Worm (Caenorhabditis elegans): Measurements from ENCODE around the gene ndx-9.

The ndx-9 gene

DNA sequence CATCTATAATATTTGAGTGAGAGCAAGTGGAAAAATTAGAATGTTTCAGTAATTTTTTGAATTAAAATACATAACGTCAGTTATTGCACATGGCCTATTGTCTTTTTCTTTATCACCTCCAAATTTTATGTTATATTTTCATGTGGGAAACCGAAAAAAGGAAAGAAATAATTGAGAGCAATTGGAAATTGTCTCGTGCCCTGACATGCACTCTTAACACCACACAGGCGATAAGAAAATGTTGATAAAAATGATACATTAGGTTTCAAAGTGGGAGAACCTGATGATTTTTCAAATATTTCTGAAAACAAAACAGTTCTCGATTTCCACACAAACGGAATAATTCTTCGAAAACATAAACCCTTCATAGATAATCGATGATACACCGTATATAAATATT is 4.1 kb upstream of the ndx-9 start, which contains the start of gene F13H10.3:
F13H10.3 (minus strand) TSS at position 73 of the 400 bp plus-strand sequence.
- TF ChIP-seq sox-2 (GFP tag; IDR thresholded peaks at IDR 0.05) (no peak), ama-1 (optimal IDR thresholded peaks at IDR 0.05) (no peak), pax-1 (tag; optimal IDR thresholded peaks at IDR 0.05) (no peak), ztf-16 (tag; optimal IDR thresholded peaks at IDR 0.05) (no peak), elt-2 (tag; optimal IDR thresholded peaks at IDR 0.05) (peak; percentile 25), F13H6.1 (tag; optimal IDR thresholded peaks at IDR 0.05) (no peak)

DNA sequence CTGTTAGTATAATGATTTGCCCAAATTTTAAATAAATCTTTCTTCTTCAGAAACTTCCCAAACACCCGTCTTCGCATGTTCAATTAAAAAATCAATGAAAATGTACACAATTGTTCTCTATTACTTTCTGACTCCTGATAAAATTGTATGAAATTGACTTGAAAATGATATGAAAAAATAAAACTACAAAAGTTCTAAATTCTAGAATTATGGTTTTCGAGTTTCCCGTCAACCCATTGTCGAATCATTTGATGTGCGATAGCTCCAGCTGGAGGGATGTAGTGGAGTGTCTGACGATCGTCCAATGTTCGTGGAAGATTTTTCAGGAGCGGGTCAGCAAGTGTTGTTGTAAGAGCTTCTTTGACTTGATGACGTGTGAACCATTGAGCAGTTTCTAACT is 1.9 kb downstream of the ndx-9 start:
- TF ChIP-seq syd-9 (tag; optimal IDR thresholded peaks at IDR 0.05) (no peak), sdc-2 (tag; optimal IDR thresholded peaks at IDR 0.05) (no peak), ceh-30 (tag; optimal IDR thresholded peaks at IDR 0.05) (no peak), ref-2 (tag; optimal IDR thresholded peaks at IDR 0.05) (no peak), ttx-3 (tag; optimal IDR thresholded peaks at IDR 0.05) (no peak), zip-5 (tag; optimal IDR thresholded peaks at IDR 0.05) (no peak), hlh-30 (tag; optimal IDR thresholded peaks at IDR 0.05; ENCODE audit: insufficient read depth) (no peak), ceh-18 (tag; optimal IDR thresholded peaks at IDR 0.05) (no peak), odd-2 (tag; optimal IDR thresholded peaks at IDR 0.05) (no peak), C08G9.2 (tag; optimal IDR thresholded peaks at IDR 0.05) (no peak), K02D7.2 (tag; optimal IDR thresholded peaks at IDR 0.05) (no peak), ceh-19 (GFP tag; optimal IDR thresholded peaks at IDR 0.05) (no peak), npax-4 (tag; optimal IDR thresholded peaks at IDR 0.05) (no peak), ceh-45 (GFP tag; IDR thresholded peaks at IDR 0.05) (no peak), nhr-11 (tag; optimal IDR thresholded peaks at IDR 0.05) (no peak), elt-2 (tag; optimal IDR thresholded peaks at IDR 0.05) (no peak), gmeb-2 (tag; optimal IDR thresholded peaks at IDR 0.05) (no peak), nfya-1 (tag; optimal IDR thresholded peaks at IDR 0.05) (no peak), che-1 (tag; optimal IDR thresholded peaks at IDR 0.05) (no peak)

DNA sequence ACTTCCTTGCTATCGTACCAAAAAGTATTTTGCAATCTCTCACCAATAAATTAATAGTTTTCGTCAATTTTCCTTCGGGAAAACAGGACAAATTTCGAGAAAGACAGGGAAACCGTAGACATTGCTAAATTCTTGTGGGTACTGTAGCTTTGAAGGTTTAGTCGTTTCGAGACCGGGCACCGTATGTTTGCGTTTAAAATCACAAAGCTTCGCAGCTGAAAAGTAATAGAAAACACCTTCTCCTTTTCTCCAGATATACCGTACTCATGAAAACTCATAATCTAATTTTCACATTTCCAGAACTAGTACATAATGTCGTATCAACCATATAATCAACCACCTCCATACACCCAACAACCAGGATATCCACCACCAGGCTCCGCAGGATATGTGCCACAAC is 2.8 kb downstream of the ndx-9 start, which contains the start of gene F13H10.6:
F13H10.6 (plus strand) TSS at position 301 of the 400 bp plus-strand sequence.
- TF ChIP-seq pqm-1 (tag; optimal IDR thresholded peaks at IDR 0.05): no peak
- no peak for TF ChIP-seq hlh-30 (tag; optimal IDR thresholded peaks at IDR 0.05; ENCODE audit: insufficient read depth)
- no peak for TF ChIP-seq elt-4 (tag; optimal IDR thresholded peaks at IDR 0.05)
- no peak for TF ChIP-seq elt-2 (tag; optimal IDR thresholded peaks at IDR 0.05)

DNA sequence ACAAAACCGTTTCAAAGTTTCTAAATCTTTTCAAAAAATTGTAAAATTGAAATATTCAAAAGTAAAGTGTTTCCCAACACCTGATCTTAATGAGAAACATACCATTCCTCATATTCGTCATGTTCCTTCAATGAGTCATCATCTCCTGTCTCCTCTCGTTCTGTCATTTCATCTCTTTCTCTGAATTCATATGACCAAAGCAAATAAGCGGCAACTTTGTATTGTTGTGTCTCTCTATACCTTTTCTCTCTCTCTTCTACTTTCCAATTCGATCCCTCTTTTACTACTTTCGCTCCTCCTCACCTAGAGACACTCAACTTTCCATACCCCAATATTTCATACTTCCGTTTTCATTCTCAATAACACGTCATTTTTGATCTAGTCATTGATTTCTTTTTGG is 3.6 kb downstream of the ndx-9 start:
- no peak for TF ChIP-seq nhr-11 (tag; optimal IDR thresholded peaks at IDR 0.05)
- TF ChIP-seq hlh-30 (tag; optimal IDR thresholded peaks at IDR 0.05; ENCODE audit: insufficient read depth): peak; percentile 20

DNA sequence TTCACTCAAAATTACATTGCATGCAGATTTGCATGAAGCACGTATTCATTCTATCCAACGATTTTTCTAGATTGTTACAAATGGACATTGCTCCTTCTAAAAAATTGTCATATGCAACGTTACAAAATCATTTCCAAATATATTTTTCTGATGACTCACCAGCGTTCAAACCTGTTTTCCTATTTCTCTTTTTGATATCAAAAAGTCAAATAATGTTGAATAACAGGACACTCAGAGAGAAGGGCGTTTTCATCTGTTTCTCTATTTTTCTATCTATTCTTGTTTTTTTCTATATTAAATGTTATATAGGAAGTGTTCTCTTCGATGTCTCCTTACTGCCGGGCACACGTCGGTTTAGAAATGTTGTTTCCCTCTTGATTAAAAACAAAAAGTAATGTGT is 5.0 kb downstream of the ndx-9 start:
- TF ChIP-seq ama-1 (optimal IDR thresholded peaks at IDR 0.05): no peak
- no peak for TF ChIP-seq npax-4 (tag; optimal IDR thresholded peaks at IDR 0.05)
- no peak for TF ChIP-seq F13H6.1 (tag; optimal IDR thresholded peaks at IDR 0.05)
- no peak for TF ChIP-seq mec-3 (tag; optimal IDR thresholded peaks at IDR 0.05; ENCODE audit: borderline replicate concordance)
- TF ChIP-seq ceh-48 (tag; optimal IDR thresholded peaks at IDR 0.05): no peak
- TF ChIP-seq tbx-7 (tag; optimal IDR thresholded peaks at IDR 0.05): no peak
- TF ChIP-seq K09A11.1 (tag; optimal IDR thresholded peaks at IDR 0.05; ENCODE audit: insufficient read depth): no peak
- TF ChIP-seq fax-1 (tag; optimal IDR thresholded peaks at IDR 0.05): no peak
- no peak for TF ChIP-seq ttx-3 (tag; optimal IDR thresholded peaks at IDR 0.05)
- TF ChIP-seq sox-4 (tag; optimal IDR thresholded peaks at IDR 0.05): no peak
- no peak for TF ChIP-seq unc-55 (GFP tag; optimal IDR thresholded peaks at IDR 0.05)
- TF ChIP-seq unc-3 (GFP tag; conservative IDR thresholded peaks at IDR 0.05): no peak
- TF ChIP-seq unc-3 (tag; optimal IDR thresholded peaks at IDR 0.05): no peak
- TF ChIP-seq nhr-232 (tag; optimal IDR thresholded peaks at IDR 0.05): no peak
- no peak for TF ChIP-seq pax-1 (tag; optimal IDR thresholded peaks at IDR 0.05)
- no peak for TF ChIP-seq eyg-1 (tag; optimal IDR thresholded peaks at IDR 0.05)

Data from whole organism, late embryonic.